Fruit fly (Drosophila melanogaster) whole organism, larva: ENCODE measurements around the gene Vajk2.

Experiments used
- noc ChIP-seq: fragments of 200-800 bp; sonication (Bioruptor generic); optimal IDR thresholded peaks from 3 replicates; lab custom pipeline; 2019; ENCODE audit warnings: missing biosample characterization, mild to moderate bottlenecking, missing genetic modification characterization, moderate library complexity

The Vajk2 gene

DNA sequence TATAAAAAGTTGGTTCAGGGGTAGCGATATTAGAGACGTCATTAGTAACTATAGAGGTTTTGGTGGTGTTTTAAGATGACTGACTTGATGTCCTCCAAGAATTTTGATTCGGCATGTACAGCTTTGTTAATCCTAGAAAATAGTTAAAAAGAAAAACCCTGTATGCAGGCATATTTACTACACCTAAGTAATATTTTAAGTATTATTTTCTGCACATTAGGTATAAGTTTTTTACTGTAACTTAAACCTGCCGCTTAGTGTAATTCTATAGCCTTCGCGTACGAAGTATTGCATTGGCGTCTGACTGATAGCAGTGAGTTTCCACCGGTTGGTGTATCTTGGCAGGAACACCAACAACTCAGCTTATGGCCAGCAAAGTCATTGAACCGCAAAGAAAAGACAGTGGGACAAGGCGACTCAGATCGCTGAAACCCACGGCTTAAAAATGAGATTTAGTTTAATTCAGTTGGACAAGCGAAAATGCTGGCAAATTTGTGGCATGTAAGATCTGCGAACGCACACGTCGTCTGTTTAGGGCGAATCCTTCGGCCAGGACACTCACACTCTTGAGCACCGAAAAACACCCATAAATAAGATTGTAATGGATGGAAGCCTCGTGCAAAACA is 49.7 kb downstream of the Vajk2 start:
- TF ChIP-seq noc (tag; lab: Kevin White, UChicago), result no peak

DNA sequence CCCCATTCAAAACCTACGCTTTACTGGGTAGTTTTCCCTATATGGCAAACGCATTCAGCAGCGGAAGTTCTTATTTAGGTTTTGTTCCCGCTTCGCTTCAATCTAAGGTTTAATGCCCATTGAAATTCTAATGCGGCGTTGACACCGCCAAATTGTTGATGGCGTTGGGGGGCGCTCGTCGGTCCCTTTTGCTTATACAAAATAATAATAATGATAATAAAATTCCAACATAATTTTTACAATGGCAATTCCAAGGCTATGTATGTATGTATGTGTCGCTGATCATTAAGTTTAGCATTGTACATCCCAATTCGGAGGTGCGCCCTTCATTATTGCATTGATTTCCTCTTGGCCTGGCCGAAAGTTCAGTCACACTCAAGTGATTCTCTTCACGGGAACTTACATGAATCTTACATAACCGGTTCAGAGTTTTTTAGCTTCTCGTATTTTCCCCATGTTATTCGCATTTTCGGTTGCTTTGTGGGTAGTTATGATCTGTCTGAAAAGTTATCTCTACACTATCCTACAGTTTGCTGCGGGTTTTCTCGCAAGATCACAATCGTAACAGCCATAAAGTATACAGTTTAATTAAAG is 50.3 kb downstream of the Vajk2 start:
- TF ChIP-seq noc (tag; lab: Kevin White, UChicago), result no peak
